Fruit fly (Drosophila melanogaster) whole organism, embryonic: ENCODE measurements around the gene RpS5b.

Experiments
- B-H2 ChIP-seq: fragments of 200-800 bp; sonication (Bioruptor generic); optimal IDR thresholded peaks from 2 replicates; lab custom pipeline; 2018; ENCODE audit warnings: missing biosample characterization, mild to moderate bottlenecking, missing genetic modification characterization
- Blimp-1 ChIP-seq: fragments of 200-800 bp; sonication (Bioruptor generic); optimal IDR thresholded peaks from 3 replicates; lab custom pipeline; 2018; ENCODE audit warnings: missing biosample characterization, missing genetic modification characterization, mild to moderate bottlenecking, moderate library complexity, missing genetic modification reagents
- CG10565 ChIP-seq: fragments of 200-800 bp; sonication (Bioruptor generic); optimal IDR thresholded peaks from 3 replicates; lab custom pipeline; 2016; ENCODE audit warnings: missing biosample characterization, mild to moderate bottlenecking, missing genetic modification characterization
- CG10979 ChIP-seq: fragments of 200-800 bp; sonication (Bioruptor generic); optimal IDR thresholded peaks from 2 replicates; lab custom pipeline; 2018; ENCODE audit warnings: missing biosample characterization, mild to moderate bottlenecking, missing genetic modification characterization, moderate library complexity
- CG13296 ChIP-seq: fragments of 200-800 bp; sonication (Bioruptor generic); optimal IDR thresholded peaks from 3 replicates; lab custom pipeline; 2018; ENCODE audit warnings: missing biosample characterization, mild to moderate bottlenecking, missing genetic modification characterization
- CG13624 ChIP-seq: fragments of 200-800 bp; sonication (Bioruptor generic); optimal IDR thresholded peaks from 2 replicates; lab custom pipeline; 2016; ENCODE audit warnings: missing biosample characterization, missing genetic modification characterization
- CG15514 ChIP-seq: fragments of 200-800 bp; sonication (Bioruptor generic); optimal IDR thresholded peaks from 3 replicates; lab custom pipeline; 2017; ENCODE audit warnings: missing biosample characterization, missing genetic modification characterization, mild to moderate bottlenecking, moderate library complexity, missing genetic modification reagents
- CG15601 ChIP-seq: fragments of 200-800 bp; sonication (Bioruptor generic); optimal IDR thresholded peaks from 3 replicates; lab custom pipeline; 2019; ENCODE audit warnings: missing biosample characterization, mild to moderate bottlenecking, missing genetic modification characterization, moderate library complexity
- CG1603 ChIP-seq: fragments of 200-800 bp; sonication (Bioruptor generic); optimal IDR thresholded peaks from 2 replicates; lab custom pipeline; 2019; ENCODE audit warnings: missing biosample characterization, mild to moderate bottlenecking, missing genetic modification characterization, moderate library complexity
- CG3726 ChIP-seq: fragments of 200-800 bp; sonication (Bioruptor generic); IDR thresholded peaks from 3 replicates; pipeline ENCODE4, ENCODE4 v1.3.6; 2022; ENCODE audit warnings: missing biosample characterization, missing genetic modification characterization
- CG4328 ChIP-seq: fragments of 200-800 bp; sonication (Bioruptor generic); optimal IDR thresholded peaks from 3 replicates; lab custom pipeline; 2017; ENCODE audit warnings: missing biosample characterization, missing genetic modification reagents, missing genetic modification characterization
- CG4617 ChIP-seq: fragments of 200-800 bp; sonication (Bioruptor generic); optimal IDR thresholded peaks from 3 replicates; lab custom pipeline; 2016; ENCODE audit warnings: missing biosample characterization, missing genetic modification characterization, borderline replicate concordance
- CG4707 ChIP-seq: fragments of 200-800 bp; sonication (Bioruptor generic); optimal IDR thresholded peaks from 2 replicates; lab custom pipeline; 2018; ENCODE audit warnings: missing biosample characterization, mild to moderate bottlenecking, missing genetic modification characterization, moderate library complexity
- CG6854 ChIP-seq: fragments of 200-800 bp; sonication (Bioruptor generic); optimal IDR thresholded peaks from 3 replicates; lab custom pipeline; 2017; ENCODE audit warnings: missing biosample characterization, mild to moderate bottlenecking, missing genetic modification characterization
- CG7786 ChIP-seq: fragments of 200-800 bp; sonication (Bioruptor generic); optimal IDR thresholded peaks from 2 replicates; lab custom pipeline; 2016; ENCODE audit warnings: missing biosample characterization, missing genetic modification characterization
- CG7928 ChIP-seq: fragments of 200-800 bp; sonication (Bioruptor generic); optimal IDR thresholded peaks from 2 replicates; lab custom pipeline; 2017; ENCODE audit warnings: missing biosample characterization, mild to moderate bottlenecking, missing genetic modification characterization
- CG8359 ChIP-seq: fragments of 200-800 bp; sonication (Bioruptor generic); optimal IDR thresholded peaks from 2 replicates; lab custom pipeline; 2017; ENCODE audit warnings: missing biosample characterization, mild to moderate bottlenecking, missing genetic modification characterization, borderline replicate concordance
- CG8478 ChIP-seq: fragments of >200 bp; optimal IDR thresholded peaks from 2 replicates; lab custom pipeline; 2018
- Dll ChIP-seq: fragments of 200-800 bp; sonication (Bioruptor generic); IDR thresholded peaks from 4 replicates; pipeline ENCODE4 v1.3.6; 2022; ENCODE audit warnings: missing biosample characterization, missing genetic modification characterization; ENCODE audit not compliant: partially characterized antibody
- Elba2 ChIP-seq: fragments of 200-800 bp; sonication (Bioruptor generic); optimal IDR thresholded peaks from 3 replicates; lab custom pipeline; 2016; ENCODE audit warnings: missing biosample characterization, missing genetic modification characterization
- Ets65A ChIP-seq: fragments of 200-800 bp; sonication (Bioruptor generic); peaks from one replicate; lab custom pipeline; 2016; ENCODE audit warnings: missing biosample characterization, missing genetic modification characterization
- Fer1 ChIP-seq: fragments of 200-800 bp; sonication (Bioruptor generic); optimal IDR thresholded peaks from 2 replicates; lab custom pipeline; 2017; ENCODE audit warnings: missing biosample characterization, mild to moderate bottlenecking, missing genetic modification characterization
- Fer3 ChIP-seq: fragments of 200-800 bp; sonication (Bioruptor generic); optimal IDR thresholded peaks from 2 replicates; lab custom pipeline; 2018; ENCODE audit warnings: missing biosample characterization, mild to moderate bottlenecking, missing genetic modification characterization, moderate library complexity
- HHEX ChIP-seq: fragments of 200-800 bp; sonication (Bioruptor generic); optimal IDR thresholded peaks from 3 replicates; lab custom pipeline; 2017; ENCODE audit warnings: missing biosample characterization, mild to moderate bottlenecking, missing genetic modification characterization, missing genetic modification reagents
- Kr ChIP-seq: fragments of 200-800 bp; sonication (Bioruptor generic); optimal IDR thresholded peaks from 2 replicates; lab custom pipeline; 2017; ENCODE audit warnings: missing biosample characterization, mild to moderate bottlenecking, missing genetic modification characterization
- MESR4 ChIP-seq: fragments of 200-800 bp; sonication (Bioruptor generic); optimal IDR thresholded peaks from 2 replicates; lab custom pipeline; 2018; ENCODE audit warnings: missing biosample characterization, mild to moderate bottlenecking, missing genetic modification characterization, moderate library complexity
- NK7.1 ChIP-seq: fragments of 200-800 bp; sonication (Bioruptor generic); optimal IDR thresholded peaks from 3 replicates; lab custom pipeline; 2016; ENCODE audit warnings: missing biosample characterization, missing genetic modification characterization
- Ptx1 ChIP-seq: fragments of 200-800 bp; sonication (Bioruptor generic); IDR thresholded peaks from 2 replicates; pipeline ENCODE4 v1.3.6; 2022; ENCODE audit warnings: missing biosample characterization, missing genetic modification characterization
- Six4 ChIP-seq: fragments of 200-800 bp; sonication (Bioruptor generic); optimal IDR thresholded peaks from 2 replicates; lab custom pipeline; 2016; ENCODE audit warnings: missing biosample characterization, missing genetic modification characterization
- ac ChIP-seq: fragments of 200-800 bp; sonication (Bioruptor generic); optimal IDR thresholded peaks from 3 replicates; lab custom pipeline; 2017; ENCODE audit warnings: missing biosample characterization, mild to moderate bottlenecking, missing genetic modification characterization
- ase ChIP-seq: fragments of 200-800 bp; sonication (Bioruptor generic); IDR thresholded peaks from 3 replicates; pipeline ENCODE4 v1.3.6; 2022; ENCODE audit warnings: missing biosample characterization, missing genetic modification characterization
- bab2 ChIP-seq: fragments of 200-800 bp; sonication (Bioruptor generic); optimal IDR thresholded peaks from 2 replicates; lab custom pipeline; 2016; ENCODE audit warnings: missing biosample characterization, missing genetic modification characterization
- btn ChIP-seq: fragments of 200-800 bp; sonication (Bioruptor generic); optimal IDR thresholded peaks from 2 replicates; lab custom pipeline; 2016; ENCODE audit warnings: missing biosample characterization, missing genetic modification characterization
- dan ChIP-seq: fragments of 200-800 bp; sonication (Bioruptor generic); IDR thresholded peaks from 2 replicates; pipeline ENCODE4 v1.3.6; 2022; ENCODE audit warnings: missing biosample characterization, missing genetic modification characterization
- eve ChIP-seq, 2 experiments: fragments of >200 bp; optimal IDR thresholded peaks; 2 replicates each; lab custom pipeline; 2017; ENCODE audit warnings: missing biosample characterization in 2 of 2, missing genetic modification characterization in 2 of 2
- ftz-f1 ChIP-seq: fragments of 200-800 bp; sonication (Bioruptor generic); optimal IDR thresholded peaks from 2 replicates; lab custom pipeline; 2016; ENCODE audit warnings: missing biosample characterization, missing genetic modification characterization
- lov ChIP-seq, 2 experiments: fragments of 200-800 bp in 1 of 2; fragments of >200 bp in 1 of 2; sonication (Bioruptor generic) in 1 of 2; IDR thresholded peaks in 1 of 2; optimal IDR thresholded peaks in 1 of 2; 2 replicates in 1 of 2; 3 replicates in 1 of 2; pipeline versions ENCODE4 v1.3.6 to Lab custom; 2017 to 2022; ENCODE audit warnings: missing biosample characterization in 1 of 2, missing genetic modification characterization in 1 of 2
- mam ChIP-seq: fragments of 200-800 bp; sonication (Bioruptor generic); optimal IDR thresholded peaks from 3 replicates; lab custom pipeline; 2016; ENCODE audit warnings: missing biosample characterization, missing genetic modification characterization
- mirr ChIP-seq: fragments of 200-800 bp; sonication (Bioruptor generic); optimal IDR thresholded peaks from 3 replicates; lab custom pipeline; 2018; ENCODE audit warnings: missing biosample characterization, mild to moderate bottlenecking, missing genetic modification characterization
- odd ChIP-seq: fragments of 200-800 bp; sonication (Bioruptor generic); optimal IDR thresholded peaks from 2 replicates; lab custom pipeline; 2017; ENCODE audit warnings: missing biosample characterization, mild to moderate bottlenecking, missing genetic modification characterization
- psq ChIP-seq: fragments of 200-800 bp; sonication (Bioruptor generic); optimal IDR thresholded peaks from 2 replicates; lab custom pipeline; 2017; ENCODE audit warnings: missing biosample characterization, missing genetic modification characterization
- row ChIP-seq: fragments of 200-800 bp; sonication (Bioruptor generic); IDR thresholded peaks from 3 replicates; pipeline ENCODE4 v1.3.6; 2022; ENCODE audit warnings: missing biosample characterization, missing genetic modification characterization
- sens-2 ChIP-seq: fragments of 200-800 bp; sonication (Bioruptor generic); IDR thresholded peaks from 2 replicates; pipeline ENCODE4 v1.3.6; 2022; ENCODE audit warnings: missing biosample characterization, missing genetic modification characterization
- slou ChIP-seq: fragments of 200-800 bp; sonication (Bioruptor generic); optimal IDR thresholded peaks from 3 replicates; lab custom pipeline; 2016; ENCODE audit warnings: missing biosample characterization, missing genetic modification characterization
- sr ChIP-seq: fragments of 200-800 bp; sonication (Bioruptor generic); IDR thresholded peaks from 3 replicates; pipeline ENCODE4 v1.3.6; 2022; ENCODE audit warnings: missing biosample characterization, missing genetic modification characterization
- tin ChIP-seq: fragments of 200-800 bp; sonication (Bioruptor generic); optimal IDR thresholded peaks from 3 replicates; lab custom pipeline; 2016; ENCODE audit warnings: missing biosample characterization, missing genetic modification characterization
- wek ChIP-seq: fragments of 200-800 bp; sonication (Bioruptor generic); optimal IDR thresholded peaks from 3 replicates; lab custom pipeline; 2018; ENCODE audit warnings: missing biosample characterization, mild to moderate bottlenecking, missing genetic modification characterization, moderate library complexity
- zen2 ChIP-seq: fragments of 200-800 bp; sonication (Bioruptor generic); IDR thresholded peaks from 3 replicates; pipeline ENCODE4 v1.3.6; 2022; ENCODE audit warnings: missing biosample characterization, missing genetic modification characterization; ENCODE audit not compliant: partially characterized antibody

RpS5b gene

DNA sequence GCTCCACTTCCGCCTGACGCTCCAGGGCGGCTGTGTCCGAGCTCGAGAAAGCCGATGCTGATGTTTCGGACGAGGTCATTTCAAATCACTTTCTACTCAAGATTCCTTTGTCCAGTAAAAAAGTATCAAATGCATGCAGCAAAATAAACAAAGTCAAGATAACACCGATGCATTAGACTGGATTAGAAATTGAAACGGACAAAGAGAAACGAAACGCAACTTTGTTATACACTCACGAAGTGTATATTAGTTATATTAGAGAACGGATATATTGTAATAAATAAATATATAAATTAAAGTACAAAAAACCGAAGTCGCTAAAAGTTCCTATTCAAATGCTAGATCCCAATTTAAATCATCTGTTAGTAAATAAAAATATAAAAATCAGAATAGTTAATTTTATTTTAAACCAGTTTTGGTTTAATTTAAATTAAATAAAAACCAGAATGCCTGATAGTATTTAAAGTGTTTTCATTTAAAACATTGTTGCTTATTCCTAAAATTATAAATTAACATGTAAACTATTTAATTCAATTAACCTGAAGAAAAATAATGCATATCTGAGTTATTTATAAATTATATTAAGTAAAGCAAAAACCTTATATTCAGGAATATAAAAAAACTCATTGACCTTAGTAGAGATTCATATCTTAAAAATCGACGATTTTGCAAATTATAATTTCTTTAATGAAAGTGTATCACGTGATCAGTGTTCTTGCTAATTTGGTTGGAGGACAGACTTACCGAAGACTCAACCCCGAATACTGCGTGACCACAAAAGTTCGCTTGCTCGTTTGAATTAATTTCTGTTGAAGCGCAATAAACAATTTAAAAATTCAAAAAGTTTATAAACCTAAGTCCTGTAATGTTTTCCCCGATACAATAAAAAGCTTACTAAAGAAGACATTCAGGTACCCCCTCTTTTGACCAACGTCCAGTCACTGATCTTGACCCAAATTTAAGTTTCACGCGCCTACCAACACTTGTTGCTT, 7.3 kb downstream of the RpS5b start, which contains the start of gene Dph2 (continued):
- TF ChIP-seq btn (no peak), ac (GFP tag; lab: Kevin White, UChicago) (no peak), CG1603 (tag; lab: Kevin White, UChicago) (peak; percentile 100), Elba2 (GFP tag; lab: Kevin White, UChicago) (no peak), Blimp-1 (GFP tag; lab: Kevin White, UChicago) (peak; percentile 78), sr (GFP tag; lab: Robert Waterston, UW) (no peak), Six4 (GFP tag; lab: Kevin White, UChicago) (peak; percentile 44), mirr (GFP tag; lab: Kevin White, UChicago) (no peak), Fer3 (tag; lab: Kevin White, UChicago) (peak; percentile 84), CG15601 (tag; lab: Kevin White, UChicago) (peak; percentile 63), CG3726 (no peak; the same call in 2 of the 3 replicates), MESR4 (GFP tag; lab: Kevin White, UChicago) (peak; percentile 72), CG4707 (GFP tag; lab: Kevin White, UChicago) (no peak), sens-2 (GFP tag; lab: Robert Waterston, UW) (no peak), dan (no peak), CG4328 (GFP tag; lab: Kevin White, UChicago) (peak; percentile 57), row (GFP tag; lab: Robert Waterston, UW) (peak; percentile 91), CG10979 (peak; percentile 76), HHEX (GFP tag; lab: Kevin White, UChicago) (peak; percentile 37), NK7.1 (GFP tag; lab: Kevin White, UChicago) (no peak), mam (peak; percentile 30), CG7928 (GFP tag; lab: Kevin White, UChicago) (no peak), lov (optimal IDR thresholded peaks at IDR 0.05; lab: Kevin White, UChicago) (no peak), lov (GFP tag; IDR thresholded peaks at IDR 0.05; lab: Robert Waterston, UW) (peak; percentile 58; the same call in 1 of the 3 replicates), CG13624 (peak; percentile 60), ftz-f1 (GFP tag; lab: Kevin White, UChicago) (peak; percentile 92), Fer1 (GFP tag; lab: Kevin White, UChicago) (peak; percentile 54), CG13296 (peak; percentile 72), Ets65A (peak; percentile 91), Ptx1 (GFP tag; lab: Robert Waterston, UW) (peak; percentile 88), Dll (GFP tag; lab: Robert Waterston, UW) (no peak), CG7786 (peak; percentile 20), eve (GFP tag; optimal IDR thresholded peaks at IDR 0.05; lab: Kevin White, UChicago) (no peak), CG4617 (GFP tag; lab: Kevin White, UChicago) (peak; percentile 69), odd (no peak), ase (GFP tag; lab: Robert Waterston, UW) (peak; percentile 79; the same call in 2 of the 3 replicates), B-H2 (GFP tag; lab: Kevin White, UChicago) (peak; percentile 50), CG15514 (GFP tag; lab: Kevin White, UChicago) (peak; percentile 66), tin (GFP tag; lab: Kevin White, UChicago) (peak; percentile 43), CG6854 (GFP tag; lab: Kevin White, UChicago) (no peak), CG8478 (lab: Kevin White, UChicago) (no peak), zen2 (no peak), wek (no peak), slou (no peak), psq (GFP tag; lab: Kevin White, UChicago) (no peak), CG10565 (GFP tag; lab: Kevin White, UChicago) (no peak), Kr (no peak), bab2 (GFP tag; lab: Kevin White, UChicago) (peak; percentile 2), CG8359 (GFP tag; lab: Kevin White, UChicago) (no peak)
